Worm (Caenorhabditis elegans): ENCODE measurements around the gene glr-7.
A peak's percentile ranks its signal among the peaks of the same experiment; 100 is the strongest.

DNA sequence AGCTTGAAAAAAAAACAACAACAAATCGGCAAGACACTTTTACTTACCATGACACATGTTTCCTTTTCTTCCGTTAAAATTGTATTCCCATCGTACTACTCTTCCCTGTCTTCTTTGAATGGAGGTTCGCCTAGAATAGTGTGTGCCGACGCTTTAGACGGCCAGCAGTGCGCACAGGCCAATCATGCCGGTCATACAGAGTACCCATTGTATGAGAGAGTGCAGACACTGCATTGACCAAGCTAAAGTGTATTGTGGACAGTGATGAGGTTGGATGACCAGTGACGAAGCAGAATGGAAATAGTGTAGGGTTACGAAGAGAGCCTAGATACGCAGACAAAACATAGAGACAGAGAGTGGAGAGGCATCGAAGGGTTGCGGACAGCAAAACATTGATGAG, 17.8 kb downstream of the glr-7 start, which contains the start of gene dhhc-9:
- peak in 1 of 2 experiments; percentile 24 for TF ChIP-seq ztf-11 (tag; optimal IDR thresholded peaks at IDR 0.05)
- no peak for TF ChIP-seq nhr-76 (tag; optimal IDR thresholded peaks at IDR 0.05)
- TF ChIP-seq mab-9 (GFP tag; IDR thresholded peaks at IDR 0.05) = no peak
- TF ChIP-seq ama-1 (optimal IDR thresholded peaks at IDR 0.05) = no peak
- TF ChIP-seq ztf-4 (tag; optimal IDR thresholded peaks at IDR 0.05) = no peak
- peak; percentile 67 for TF ChIP-seq rnt-1 (tag; optimal IDR thresholded peaks at IDR 0.05)
- TF ChIP-seq skn-1 (tag; optimal IDR thresholded peaks at IDR 0.05) = peak; percentile 89
- peak; percentile 13 for TF ChIP-seq elt-2 (tag; optimal IDR thresholded peaks at IDR 0.05)
- peak; percentile 68 for TF ChIP-seq mep-1 (tag; optimal IDR thresholded peaks at IDR 0.05)
- TF ChIP-seq nhr-12 (tag; optimal IDR thresholded peaks at IDR 0.05) = no peak
- TF ChIP-seq nhr-11 (tag; optimal IDR thresholded peaks at IDR 0.05) = no peak
- no peak for TF ChIP-seq nhr-237 (tag; optimal IDR thresholded peaks at IDR 0.05)
- no peak for TF ChIP-seq fkh-10 (GFP tag; optimal IDR thresholded peaks at IDR 0.05)
- no peak for TF ChIP-seq unc-62 (GFP tag; optimal IDR thresholded peaks at IDR 0.05)

Measured in whole organism, L1 larva.